Worm (Caenorhabditis elegans): Measurements from ENCODE around the gene cyn-17.

DNA sequence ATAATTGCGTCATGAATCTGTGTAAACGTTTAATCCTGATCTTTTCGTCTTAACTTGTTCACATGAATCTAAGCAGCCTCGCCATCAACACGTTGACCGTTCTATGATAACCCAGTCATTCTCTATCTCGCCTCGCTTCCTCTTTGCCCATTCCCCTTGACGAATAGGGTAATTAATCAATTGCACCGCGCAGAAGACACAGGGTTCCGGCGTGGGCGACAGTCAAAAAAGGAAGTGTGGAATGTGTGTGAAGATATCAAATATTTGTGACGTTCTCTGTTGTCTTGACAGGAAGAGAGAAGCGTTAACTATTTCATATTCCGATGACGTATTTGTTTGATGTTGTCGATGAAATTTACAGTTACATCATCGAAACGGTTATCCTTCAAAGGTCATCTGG, 33.3 kb downstream of the cyn-17 start:
- TF ChIP-seq ZK546.5 (tag; optimal IDR thresholded peaks at IDR 0.05) (no peak), nhr-25 (tag; optimal IDR thresholded peaks at IDR 0.05) (peak; percentile 89), mml-1 (tag; optimal IDR thresholded peaks at IDR 0.05) (no peak), egl-5 (tag; optimal IDR thresholded peaks at IDR 0.05) (no peak), mdl-1 (tag; optimal IDR thresholded peaks at IDR 0.05) (no peak), ama-1 (optimal IDR thresholded peaks at IDR 0.05) (no peak), skn-1 (tag; optimal IDR thresholded peaks at IDR 0.05) (no peak), lin-39 (tag; optimal IDR thresholded peaks at IDR 0.05) (peak; percentile 44), zag-1 (tag; optimal IDR thresholded peaks at IDR 0.05) (no peak), unc-62 (GFP tag; optimal IDR thresholded peaks at IDR 0.05) (peak; percentile 72), ceh-9 (tag; optimal IDR thresholded peaks at IDR 0.05) (no peak)
